Fruit fly (Drosophila melanogaster): ENCODE measurements around the gene TfIIS.

The TfIIS gene

DNA sequence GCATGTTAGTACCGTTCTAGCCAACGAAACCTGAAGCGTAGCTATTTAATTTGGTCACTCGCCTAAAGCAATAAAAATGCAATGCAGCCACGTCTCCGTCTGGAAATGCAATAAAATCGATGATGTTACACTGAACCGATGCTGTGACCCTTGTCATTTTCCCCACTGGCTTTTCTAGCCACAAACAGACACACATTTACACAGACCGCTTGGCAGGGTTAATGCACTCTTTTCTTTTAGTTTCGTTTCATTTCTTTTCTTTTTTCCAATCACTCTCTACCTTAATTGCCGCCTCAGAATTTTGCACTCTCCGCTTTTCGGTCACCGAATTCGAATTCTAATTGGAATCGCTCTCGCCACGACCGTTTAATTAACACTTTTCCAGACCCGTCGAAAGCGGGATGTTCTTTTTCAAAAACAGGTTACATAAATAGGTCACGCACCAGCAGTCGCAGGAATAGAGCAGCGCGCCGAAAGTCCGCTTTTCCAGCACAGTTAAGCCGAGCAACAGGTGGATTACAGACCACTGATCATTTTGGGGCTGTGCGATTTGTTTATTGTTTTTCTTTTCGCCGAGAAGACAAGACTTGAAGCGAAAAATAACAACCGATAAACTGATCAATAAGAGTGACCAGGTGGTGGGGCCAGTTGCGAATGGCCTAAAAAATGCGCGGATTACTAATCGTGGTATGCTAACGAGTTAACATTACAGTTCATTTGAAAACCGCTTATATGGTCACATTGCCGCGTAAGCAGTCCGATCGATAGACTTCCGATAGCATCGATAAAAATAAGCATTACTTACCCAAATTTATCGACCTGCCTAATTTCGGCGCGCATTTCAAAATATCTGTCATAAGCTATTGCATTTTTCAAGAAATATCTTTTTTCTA is 3.1 kb downstream of the TfIIS start, which contains the start of gene ck:
Gene ck, minus strand, starts transcription at position 638 of the 893 bp plus-strand sequence.
- TF ChIP-seq EcR (GFP tag; optimal IDR thresholded peaks at IDR 0.05) (peak in 1 of 2 experiments; percentile 77), Dll (optimal IDR thresholded peaks at IDR 0.05) (no peak)

DNA sequence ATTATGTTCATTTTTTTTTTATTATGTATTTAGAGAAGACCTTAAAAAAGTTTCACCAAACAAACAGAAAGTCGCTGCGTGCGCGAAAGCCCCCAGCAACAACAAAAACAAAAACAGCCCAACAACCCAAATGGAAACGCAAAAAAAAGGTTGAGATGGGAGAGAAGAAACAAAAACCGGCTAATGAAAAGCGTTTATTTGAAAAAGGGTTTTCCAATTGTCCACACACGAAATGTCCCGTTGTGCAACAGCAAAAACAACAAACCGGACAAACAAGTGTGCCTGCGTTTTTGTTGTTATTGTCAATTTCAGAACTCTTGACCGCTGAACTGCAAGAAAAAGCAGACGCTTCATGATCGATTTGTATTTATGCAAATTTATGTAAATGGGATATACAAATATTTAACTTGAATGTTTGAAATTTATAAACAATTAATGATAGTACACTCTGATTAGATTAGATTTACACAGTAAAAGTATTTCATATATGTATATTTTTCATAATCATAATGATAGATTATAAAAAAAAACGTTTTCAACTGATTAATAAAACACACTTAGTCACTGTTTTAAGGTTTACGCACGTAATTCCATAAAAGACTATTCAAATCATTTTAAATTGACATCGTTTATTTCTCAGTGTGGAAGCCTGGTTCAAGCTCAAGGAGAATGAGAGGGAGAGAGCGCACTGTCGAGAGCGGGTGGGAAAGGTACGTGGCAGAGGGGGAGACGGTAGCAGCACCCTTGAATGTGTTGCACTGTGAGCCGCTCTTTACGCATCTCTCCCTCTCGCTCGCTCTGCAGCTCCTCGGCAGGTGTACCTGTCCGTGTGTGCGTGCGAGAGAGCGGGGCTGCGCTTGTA is 4.0 kb downstream of the TfIIS start:
- TF ChIP-seq pan (optimal IDR thresholded peaks at IDR 0.05) (no peak), psq (optimal IDR thresholded peaks at IDR 0.05) (no peak), Dll (optimal IDR thresholded peaks at IDR 0.05) (no peak), EcR (GFP tag; optimal IDR thresholded peaks at IDR 0.05) (no peak), usp (GFP tag; optimal IDR thresholded peaks at IDR 0.05) (no peak), CG8478 (optimal IDR thresholded peaks at IDR 0.05) (no peak)

DNA sequence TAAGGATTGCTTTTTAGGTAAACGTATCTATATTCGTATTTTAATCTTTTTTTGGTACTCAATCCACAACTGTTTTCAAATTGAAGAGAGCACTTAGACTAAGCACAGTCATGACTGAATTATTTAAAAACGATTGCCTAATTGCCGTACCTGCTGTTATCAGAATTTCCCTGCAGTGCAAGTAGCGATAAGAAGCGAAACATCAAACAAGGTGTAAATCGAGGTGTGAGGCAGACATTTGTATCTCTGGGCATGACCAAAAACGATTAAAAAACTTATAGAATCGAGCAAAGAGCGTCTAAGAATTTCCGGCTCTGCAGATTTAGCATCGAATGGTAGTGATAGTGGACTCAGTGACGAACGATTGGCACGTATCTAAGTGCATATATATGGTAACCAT is 5.5 kb downstream of the TfIIS start:
- no peak for TF ChIP-seq pan (optimal IDR thresholded peaks at IDR 0.05)
- TF ChIP-seq psq (optimal IDR thresholded peaks at IDR 0.05) = no peak
- TF ChIP-seq usp (GFP tag; optimal IDR thresholded peaks at IDR 0.05) = no peak
- no peak for TF ChIP-seq Dll (optimal IDR thresholded peaks at IDR 0.05)
- TF ChIP-seq CG8478 (optimal IDR thresholded peaks at IDR 0.05) = no peak
- no peak for TF ChIP-seq EcR (GFP tag; optimal IDR thresholded peaks at IDR 0.05)

DNA sequence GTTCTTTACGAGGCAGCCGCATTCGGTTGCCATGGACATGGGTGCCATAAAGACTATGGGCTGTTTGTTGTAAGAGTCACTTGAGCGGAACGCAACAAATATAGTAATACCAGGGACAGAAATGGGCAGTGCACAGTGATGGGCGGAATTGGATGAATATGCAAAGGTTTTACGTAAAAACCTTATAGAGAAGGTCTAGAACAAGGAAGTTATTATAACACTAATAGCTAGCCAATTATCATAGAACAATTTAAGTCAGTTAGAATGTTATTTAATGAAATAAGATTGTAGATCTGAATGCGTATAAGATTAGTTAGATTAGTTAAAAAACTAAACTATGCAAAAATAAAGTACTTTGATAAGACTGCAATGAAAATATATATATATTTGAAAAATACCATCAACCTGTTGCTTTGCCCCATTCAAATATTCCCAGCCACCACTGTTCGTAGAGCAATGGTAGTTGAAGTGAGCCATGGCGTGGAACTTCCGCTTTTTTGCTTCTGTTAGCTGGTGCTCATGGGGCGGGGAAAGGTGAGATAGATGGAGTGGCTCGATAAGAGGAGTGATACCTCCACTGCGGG is 7.7 kb downstream of the TfIIS start:
- no peak for TF ChIP-seq EcR (GFP tag; optimal IDR thresholded peaks at IDR 0.05)
- TF ChIP-seq usp (GFP tag; optimal IDR thresholded peaks at IDR 0.05) = no peak
- no peak for TF ChIP-seq CG8478 (optimal IDR thresholded peaks at IDR 0.05)
- TF ChIP-seq psq (optimal IDR thresholded peaks at IDR 0.05) = no peak
- TF ChIP-seq Dll (optimal IDR thresholded peaks at IDR 0.05) = no peak
- TF ChIP-seq pan (optimal IDR thresholded peaks at IDR 0.05) = no peak

DNA sequence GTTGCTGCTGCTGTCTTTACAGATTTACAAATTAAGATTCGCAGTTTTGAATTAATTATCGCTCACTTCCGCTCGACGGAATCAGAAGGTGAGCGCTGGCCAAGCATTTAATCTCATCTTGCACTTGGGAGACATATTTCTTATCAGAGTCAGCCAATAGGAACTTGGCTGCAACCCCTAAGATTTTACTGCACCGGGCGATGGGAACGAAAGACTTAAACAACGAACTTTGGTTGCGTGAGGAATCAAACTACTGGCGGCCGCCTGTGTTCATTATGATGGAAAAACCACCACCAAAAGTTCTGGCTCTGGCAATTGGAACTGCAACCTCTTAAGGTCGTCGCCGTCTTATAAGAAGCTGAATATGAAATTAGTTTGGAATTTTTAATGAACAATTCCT is 16.8 kb downstream of the TfIIS start:
- TF ChIP-seq EcR (GFP tag; optimal IDR thresholded peaks at IDR 0.05) (no peak), CG8478 (optimal IDR thresholded peaks at IDR 0.05) (no peak), psq (optimal IDR thresholded peaks at IDR 0.05) (no peak), pan (optimal IDR thresholded peaks at IDR 0.05) (no peak), Dll (optimal IDR thresholded peaks at IDR 0.05) (no peak), usp (GFP tag; optimal IDR thresholded peaks at IDR 0.05) (no peak)

- TF ChIP-seq pan (optimal IDR thresholded peaks at IDR 0.05) (no peak), usp (GFP tag; optimal IDR thresholded peaks at IDR 0.05) (no peak), EcR (GFP tag; optimal IDR thresholded peaks at IDR 0.05) (no peak), Dll (optimal IDR thresholded peaks at IDR 0.05) (no peak), psq (optimal IDR thresholded peaks at IDR 0.05) (no peak), CG8478 (optimal IDR thresholded peaks at IDR 0.05) (no peak)
These were observed 21.2 kb downstream of the TfIIS start for dm6 chr2L:15039309-15039772.

DNA sequence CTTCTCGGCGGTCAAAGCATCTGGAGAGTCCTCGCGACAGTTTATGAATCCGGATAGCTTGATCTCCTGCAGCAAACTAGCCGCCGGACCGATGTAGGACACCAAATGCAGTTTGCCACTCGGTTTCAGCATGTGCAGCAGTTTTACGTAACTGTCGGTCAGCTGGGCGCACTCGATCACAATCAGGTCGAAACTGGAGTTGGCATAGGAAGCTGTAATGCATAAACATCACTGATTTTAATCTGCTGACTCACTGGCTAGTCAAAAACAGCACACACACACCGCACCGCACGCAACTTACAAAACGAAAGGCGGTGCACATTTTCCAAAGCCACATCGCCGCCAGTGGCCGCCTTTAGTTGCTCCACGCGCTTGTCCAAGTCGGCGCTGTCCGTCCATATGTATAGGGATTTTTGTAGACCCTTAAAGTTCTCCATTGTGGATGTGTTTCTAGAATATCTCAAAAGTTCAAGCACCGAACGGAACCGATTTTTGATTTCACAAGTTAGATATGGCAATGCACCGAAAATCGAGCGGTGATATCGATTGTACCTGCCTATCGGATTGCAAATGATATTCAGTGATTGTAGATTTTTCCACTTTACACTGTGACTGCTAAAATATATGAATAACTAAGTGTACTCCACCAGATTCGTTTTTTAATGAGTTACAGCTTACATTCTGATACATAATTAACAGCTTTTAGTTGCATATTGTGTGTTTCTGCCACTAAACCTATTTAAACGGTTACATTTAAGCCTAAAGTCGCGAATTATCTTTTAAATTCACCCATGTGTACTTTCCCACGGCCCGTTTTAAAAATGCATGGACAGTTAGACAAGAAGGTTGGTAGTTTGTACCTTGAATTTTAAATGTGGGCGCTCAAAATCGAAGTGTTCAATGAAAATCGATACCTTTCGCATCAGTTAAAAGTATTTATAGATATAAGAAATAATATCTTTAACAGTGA is 21.9 kb downstream of the TfIIS start, which contains the start of gene CIAPIN1:
Gene CIAPIN1, minus strand, starts transcription at position 523 of the 970 bp plus-strand sequence.
- TF ChIP-seq psq (optimal IDR thresholded peaks at IDR 0.05) = no peak
- no peak for TF ChIP-seq EcR (GFP tag; optimal IDR thresholded peaks at IDR 0.05)
- no peak for TF ChIP-seq CG8478 (optimal IDR thresholded peaks at IDR 0.05)
- TF ChIP-seq pan (optimal IDR thresholded peaks at IDR 0.05) = no peak
- no peak for TF ChIP-seq usp (GFP tag; optimal IDR thresholded peaks at IDR 0.05)
- no peak for TF ChIP-seq Dll (optimal IDR thresholded peaks at IDR 0.05)

dm6 chr2L:15035366-15035765 is 25.2 kb downstream of the TfIIS start, which contains the start of gene yellow-c:
Gene yellow-c, plus strand, starts transcription at chr2L:15035394.
- no peak for TF ChIP-seq CG8478 (optimal IDR thresholded peaks at IDR 0.05)
- no peak for TF ChIP-seq Dll (optimal IDR thresholded peaks at IDR 0.05)
- TF ChIP-seq pan (optimal IDR thresholded peaks at IDR 0.05) = no peak
- TF ChIP-seq EcR (GFP tag; optimal IDR thresholded peaks at IDR 0.05) = no peak
- TF ChIP-seq psq (optimal IDR thresholded peaks at IDR 0.05) = no peak
- no peak for TF ChIP-seq usp (GFP tag; optimal IDR thresholded peaks at IDR 0.05)

DNA sequence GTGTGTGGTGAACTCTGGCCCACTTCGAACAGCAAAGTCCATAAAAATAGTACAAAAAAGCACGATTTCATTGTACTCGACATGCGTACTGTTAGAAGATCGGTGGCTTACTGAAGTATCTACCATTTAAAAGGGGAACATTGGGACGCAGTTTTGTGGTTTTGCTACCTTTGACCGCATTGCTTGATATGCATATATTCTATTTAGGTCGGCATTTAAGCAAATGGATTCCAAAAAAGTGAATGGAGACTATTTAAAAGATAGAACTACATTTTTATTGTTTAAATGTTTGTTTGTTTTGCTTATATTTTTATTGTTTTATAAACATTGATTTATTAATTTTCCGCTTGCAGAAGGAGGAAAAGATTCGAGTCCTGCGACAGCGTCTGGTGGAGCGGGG is 28.9 kb downstream of the TfIIS start, which contains the start of gene CG31832:
Gene CG31832, minus strand, starts transcription at position 101 of the 400 bp plus-strand sequence.
- TF ChIP-seq usp (GFP tag; optimal IDR thresholded peaks at IDR 0.05) (no peak), CG8478 (optimal IDR thresholded peaks at IDR 0.05) (no peak), Dll (optimal IDR thresholded peaks at IDR 0.05) (no peak), pan (optimal IDR thresholded peaks at IDR 0.05) (no peak), EcR (GFP tag; optimal IDR thresholded peaks at IDR 0.05) (no peak), psq (optimal IDR thresholded peaks at IDR 0.05) (no peak)

dm6 chr2L:15026582-15026981 is 34.0 kb downstream of the TfIIS start, which contains the start of gene CG33310:
Gene CG33310, plus strand, starts transcription at chr2L:15026882.
- TF ChIP-seq EcR (GFP tag; optimal IDR thresholded peaks at IDR 0.05) = no peak
- no peak for TF ChIP-seq pan (optimal IDR thresholded peaks at IDR 0.05)
- TF ChIP-seq psq (optimal IDR thresholded peaks at IDR 0.05) = no peak
- TF ChIP-seq usp (GFP tag; optimal IDR thresholded peaks at IDR 0.05) = no peak
- TF ChIP-seq Dll (optimal IDR thresholded peaks at IDR 0.05) = no peak
- TF ChIP-seq CG8478 (optimal IDR thresholded peaks at IDR 0.05) = no peak

Measured in whole organism.